Comparison of ENCODE assay signal across 1 fruit fly cellular context in the genomic region with DNA sequence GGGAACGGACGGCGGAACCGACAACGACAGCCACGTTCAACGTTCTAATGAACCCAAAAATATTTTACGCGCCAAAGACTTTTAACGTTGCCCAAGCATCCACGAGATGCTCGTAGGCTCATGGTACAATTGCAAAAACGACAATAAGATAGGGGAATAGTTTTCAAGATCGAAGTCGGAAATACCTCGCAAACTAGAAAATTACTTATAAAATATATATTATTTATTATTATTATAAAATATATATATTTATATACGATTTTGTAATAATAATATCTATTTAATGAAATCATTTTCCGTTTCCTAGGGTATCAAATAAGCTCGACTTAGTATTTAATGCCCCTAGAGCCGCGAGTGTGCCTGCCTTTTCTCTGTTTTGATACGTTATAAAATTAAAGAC.
A peak's percentile ranks its signal among the peaks of the same experiment; 100 is the strongest.
TF ChIP-seq lines count a peak whose summit lies in the region.

No protein-coding gene starts in this region.

TF ChIP-seq in whole organism, embryonic, 481 proteins besides CTCF, POLR2A, EP300 and RAD21 (continued from another document and continues in another):
- TF ChIP-seq al (GFP tag; IDR thresholded peaks at IDR 0.05; lab: Robert Waterston, UW) = 0 out of 2 replicates have a peak, but pooled peaks have one; percentile 9
- peak; percentile 65 for TF ChIP-seq CG9727 (GFP tag; optimal IDR thresholded peaks at IDR 0.05; lab: Kevin White, UChicago)
- no peak for TF ChIP-seq hkb (optimal IDR thresholded peaks at IDR 0.05; lab: Kevin White, UChicago)
- peak; percentile 22; the same call in 1 of the 2 replicates for TF ChIP-seq hkb (GFP tag; IDR thresholded peaks at IDR 0.05; lab: Robert Waterston, UW)
- no peak for TF ChIP-seq pb (GFP tag; optimal IDR thresholded peaks at IDR 0.05; lab: Kevin White, UChicago)
- peak; percentile 48 for TF ChIP-seq CG17359 (tag; optimal IDR thresholded peaks at IDR 0.05; lab: Kevin White, UChicago)
- no peak for TF ChIP-seq Asciz (GFP tag; optimal IDR thresholded peaks at IDR 0.05; lab: Kevin White, UChicago)
- TF ChIP-seq Sry-β (GFP tag; optimal IDR thresholded peaks at IDR 0.05; lab: Kevin White, UChicago) = no peak
- no peak for TF ChIP-seq Deaf1 (tag; optimal IDR thresholded peaks at IDR 0.05; lab: Kevin White, UChicago)
- TF ChIP-seq Optix (GFP tag; IDR thresholded peaks at IDR 0.05; lab: Robert Waterston, UW) = no peak
- TF ChIP-seq bsh (GFP tag; optimal IDR thresholded peaks at IDR 0.05; lab: Kevin White, UChicago) = peak; percentile 0 to 10
- no peak for TF ChIP-seq lab (GFP tag; optimal IDR thresholded peaks at IDR 0.05; lab: Kevin White, UChicago)
- no peak for TF ChIP-seq CG30403 (GFP tag; optimal IDR thresholded peaks at IDR 0.05; lab: Kevin White, UChicago)
- TF ChIP-seq Dad (GFP tag; optimal IDR thresholded peaks at IDR 0.05; lab: Kevin White, UChicago) = no peak
- TF ChIP-seq dmrt11E (tag; optimal IDR thresholded peaks at IDR 0.05; lab: Kevin White, UChicago) = peak; percentile 21
- no peak for TF ChIP-seq org-1 (GFP tag; optimal IDR thresholded peaks at IDR 0.05; lab: Kevin White, UChicago)
- TF ChIP-seq mirr (GFP tag; optimal IDR thresholded peaks at IDR 0.05; lab: Kevin White, UChicago) = no peak
- TF ChIP-seq D19B (GFP tag; optimal IDR thresholded peaks at IDR 0.05; lab: Kevin White, UChicago) = peak; percentile 87
- TF ChIP-seq sisA (GFP tag; IDR thresholded peaks at IDR 0.05; lab: Robert Waterston, UW) = peak; percentile 43; the same call in 1 of the 2 replicates
- peak; percentile 17 for TF ChIP-seq Meics (GFP tag; optimal IDR thresholded peaks at IDR 0.05; lab: Kevin White, UChicago)
- TF ChIP-seq CHES-1-like (GFP tag; optimal IDR thresholded peaks at IDR 0.05; lab: Kevin White, UChicago) = no peak
- TF ChIP-seq CG9817 (tag; optimal IDR thresholded peaks at IDR 0.05; lab: Kevin White, UChicago) = no peak
- TF ChIP-seq pum (GFP tag; optimal IDR thresholded peaks at IDR 0.05; lab: Kevin White, UChicago) = no peak
- TF ChIP-seq nmo (GFP tag; optimal IDR thresholded peaks at IDR 0.05; lab: Kevin White, UChicago) = no peak
- TF ChIP-seq grau (tag; optimal IDR thresholded peaks at IDR 0.05; lab: Kevin White, UChicago) = no peak
- no peak for TF ChIP-seq psq (GFP tag; optimal IDR thresholded peaks at IDR 0.05; lab: Kevin White, UChicago)
- peak; percentile 50 for TF ChIP-seq CG14710 (tag; optimal IDR thresholded peaks at IDR 0.05; lab: Kevin White, UChicago)
- no peak for TF ChIP-seq bigmax (GFP tag; optimal IDR thresholded peaks at IDR 0.05; lab: Kevin White, UChicago)
- TF ChIP-seq CG10959 (GFP tag; IDR thresholded peaks at IDR 0.05; lab: Robert Waterston, UW) = no peak
- TF ChIP-seq CG13894 (tag; optimal IDR thresholded peaks at IDR 0.05; lab: Kevin White, UChicago) = no peak
- no peak for TF ChIP-seq CG8944 (GFP tag; optimal IDR thresholded peaks at IDR 0.05; lab: Kevin White, UChicago)
- no peak for TF ChIP-seq CG2889 (GFP tag; IDR thresholded peaks at IDR 0.05; lab: Robert Waterston, UW)
- TF ChIP-seq cg (GFP tag; optimal IDR thresholded peaks at IDR 0.05; lab: Kevin White, UChicago) = no peak
- TF ChIP-seq Adf1 (GFP tag; IDR thresholded peaks at IDR 0.05; lab: Robert Waterston, UW) = no peak
- no peak for TF ChIP-seq sug (tag; optimal IDR thresholded peaks at IDR 0.05; lab: Kevin White, UChicago)
- TF ChIP-seq Vsx1 (GFP tag; optimal IDR thresholded peaks at IDR 0.05; lab: Kevin White, UChicago) = no peak
- no peak for TF ChIP-seq knrl (GFP tag; IDR thresholded peaks at IDR 0.05; lab: Robert Waterston, UW; ENCODE audit: partially characterized antibody)
- TF ChIP-seq shn (GFP tag; optimal IDR thresholded peaks at IDR 0.05; lab: Kevin White, UChicago) = no peak
- no peak for TF ChIP-seq CG2875 (GFP tag; optimal IDR thresholded peaks at IDR 0.05; lab: Kevin White, UChicago)
- no peak for TF ChIP-seq CG9797 (GFP tag; optimal IDR thresholded peaks at IDR 0.05; lab: Kevin White, UChicago)
- TF ChIP-seq Mad (GFP tag; optimal IDR thresholded peaks at IDR 0.05; lab: Kevin White, UChicago) = no peak
- no peak for TF ChIP-seq ap (GFP tag; IDR thresholded peaks at IDR 0.05; lab: Robert Waterston, UW)
- TF ChIP-seq TFAM (GFP tag; optimal IDR thresholded peaks at IDR 0.05; lab: Kevin White, UChicago) = no peak
- no peak for TF ChIP-seq CG30020 (tag; optimal IDR thresholded peaks at IDR 0.05; lab: Kevin White, UChicago)
- no peak for TF ChIP-seq E2f2 (GFP tag; IDR thresholded peaks at IDR 0.05; lab: Robert Waterston, UW)
- no peak for TF ChIP-seq scrt (GFP tag; optimal IDR thresholded peaks at IDR 0.05; lab: Kevin White, UChicago)
- no peak for TF ChIP-seq CG17328 (GFP tag; IDR thresholded peaks at IDR 0.05; lab: Robert Waterston, UW)
- no peak for TF ChIP-seq CG18619 (GFP tag; optimal IDR thresholded peaks at IDR 0.05; lab: Kevin White, UChicago)
- TF ChIP-seq Fer1 (GFP tag; optimal IDR thresholded peaks at IDR 0.05; lab: Kevin White, UChicago) = no peak
- no peak for TF ChIP-seq Camta (GFP tag; optimal IDR thresholded peaks at IDR 0.05; lab: Kevin White, UChicago)
- TF ChIP-seq Ada2b (GFP tag; IDR thresholded peaks at IDR 0.05; lab: Robert Waterston, UW) = 0 out of 2 replicates have a peak, but pooled peaks have one; percentile 33
- no peak for TF ChIP-seq D (optimal IDR thresholded peaks at IDR 0.05; lab: Kevin White, UChicago)
- TF ChIP-seq D (GFP tag; optimal IDR thresholded peaks at IDR 0.05; lab: Kevin White, UChicago) = peak; percentile 43
- TF ChIP-seq Atf-2 (GFP tag; optimal IDR thresholded peaks at IDR 0.05; lab: Kevin White, UChicago) = no peak
- TF ChIP-seq CG15269 (tag; optimal IDR thresholded peaks at IDR 0.05; lab: Kevin White, UChicago) = no peak
- no peak for TF ChIP-seq CG2199 (GFP tag; IDR thresholded peaks at IDR 0.05; lab: Robert Waterston, UW)
- no peak for TF ChIP-seq trh (GFP tag; optimal IDR thresholded peaks at IDR 0.05; lab: Kevin White, UChicago)
- no peak for TF ChIP-seq CG16863 (GFP tag; optimal IDR thresholded peaks at IDR 0.05; lab: Kevin White, UChicago)
- no peak for TF ChIP-seq CG12659 (GFP tag; optimal IDR thresholded peaks at IDR 0.05; lab: Kevin White, UChicago)
- no peak for TF ChIP-seq CG13123 (GFP tag; optimal IDR thresholded peaks at IDR 0.05; lab: Kevin White, UChicago)
- no peak for TF ChIP-seq CG3281 (GFP tag; optimal IDR thresholded peaks at IDR 0.05; lab: Kevin White, UChicago)
- peak; percentile 55; the same call in 2 of the 3 replicates for TF ChIP-seq tgo (GFP tag; IDR thresholded peaks at IDR 0.05; lab: Robert Waterston, UW)
- TF ChIP-seq CG10654 (GFP tag; optimal IDR thresholded peaks at IDR 0.05; lab: Kevin White, UChicago) = no peak
- TF ChIP-seq B-H1 (GFP tag; IDR thresholded peaks at IDR 0.05; lab: Robert Waterston, UW) = no peak
- peak; percentile 39 for TF ChIP-seq unpg (GFP tag; optimal IDR thresholded peaks at IDR 0.05; lab: Kevin White, UChicago)
- no peak for TF ChIP-seq Sox102F (GFP tag; optimal IDR thresholded peaks at IDR 0.05; lab: Kevin White, UChicago)
- no peak for TF ChIP-seq dan (GFP tag; IDR thresholded peaks at IDR 0.05; lab: Robert Waterston, UW)
- TF ChIP-seq Hr78 (GFP tag; optimal IDR thresholded peaks at IDR 0.05; lab: Kevin White, UChicago) = no peak
- peak; percentile 77 for TF ChIP-seq Drgx (GFP tag; IDR thresholded peaks at IDR 0.05; lab: Robert Waterston, UW)
- TF ChIP-seq fd3F (GFP tag; optimal IDR thresholded peaks at IDR 0.05; lab: Kevin White, UChicago) = no peak
- TF ChIP-seq ind (GFP tag; optimal IDR thresholded peaks at IDR 0.05; lab: Kevin White, UChicago) = peak; percentile 7
- TF ChIP-seq trem (tag; optimal IDR thresholded peaks at IDR 0.05; lab: Kevin White, UChicago) = peak; percentile 41
- no peak for TF ChIP-seq az2 (GFP tag; optimal IDR thresholded peaks at IDR 0.05; lab: Kevin White, UChicago)
- TF ChIP-seq CG11696 (GFP tag; IDR thresholded peaks at IDR 0.05; lab: Robert Waterston, UW) = no peak
- TF ChIP-seq jing (GFP tag; optimal IDR thresholded peaks at IDR 0.05; lab: Kevin White, UChicago) = no peak
- TF ChIP-seq Abd-B (GFP tag; optimal IDR thresholded peaks at IDR 0.05; lab: Kevin White, UChicago) = peak; percentile 21
- TF ChIP-seq CG5245 (GFP tag; optimal IDR thresholded peaks at IDR 0.05; lab: Kevin White, UChicago) = no peak
- TF ChIP-seq Bgb (GFP tag; IDR thresholded peaks at IDR 0.05; lab: Robert Waterston, UW; ENCODE audit: partially characterized antibody) = no peak
- TF ChIP-seq corto (GFP tag; optimal IDR thresholded peaks at IDR 0.05; lab: Kevin White, UChicago) = no peak
- no peak for TF ChIP-seq gsb (GFP tag; IDR thresholded peaks at IDR 0.05; lab: Robert Waterston, UW)
- no peak for TF ChIP-seq Neu2 (GFP tag; optimal IDR thresholded peaks at IDR 0.05; lab: Kevin White, UChicago; ENCODE audit: borderline replicate concordance)
- peak; percentile 66 for TF ChIP-seq sens (GFP tag; lab: Kevin White, UChicago)
- no peak for TF ChIP-seq CkIIα-i1 (GFP tag; IDR thresholded peaks at IDR 0.05; lab: Robert Waterston, UW)
- TF ChIP-seq Dbx (GFP tag; IDR thresholded peaks at IDR 0.05; lab: Robert Waterston, UW) = no peak
- no peak for TF ChIP-seq Doc3 (GFP tag; IDR thresholded peaks at IDR 0.05; lab: Robert Waterston, UW; ENCODE audit: partially characterized antibody)
- TF ChIP-seq Ets65A (GFP tag; lab: Kevin White, UChicago) = peak; percentile 57
- no peak for TF ChIP-seq wdn (GFP tag; IDR thresholded peaks at IDR 0.05; lab: Robert Waterston, UW)
- TF ChIP-seq ATbp (GFP tag; optimal IDR thresholded peaks at IDR 0.05; lab: Kevin White, UChicago) = peak; percentile 32
- TF ChIP-seq CG10979 (tag; optimal IDR thresholded peaks at IDR 0.05; lab: Kevin White, UChicago) = peak; percentile 75
- no peak for TF ChIP-seq B-H2 (GFP tag; optimal IDR thresholded peaks at IDR 0.05; lab: Kevin White, UChicago)
- TF ChIP-seq grn (GFP tag; optimal IDR thresholded peaks at IDR 0.05; lab: Kevin White, UChicago) = no peak
- TF ChIP-seq yki (optimal IDR thresholded peaks at IDR 0.05; lab: Kevin White, UChicago) = no peak
- TF ChIP-seq ara (GFP tag; IDR thresholded peaks at IDR 0.05; lab: Robert Waterston, UW) = peak; percentile 44; the same call in 1 of the 2 replicates
- TF ChIP-seq cwo (GFP tag; optimal IDR thresholded peaks at IDR 0.05; lab: Kevin White, UChicago) = peak; percentile 22
- TF ChIP-seq YL-1 (GFP tag; optimal IDR thresholded peaks at IDR 0.05; lab: Kevin White, UChicago) = no peak
- TF ChIP-seq CG9437 (GFP tag; optimal IDR thresholded peaks at IDR 0.05; lab: Kevin White, UChicago) = no peak
- no peak for TF ChIP-seq Dfd (GFP tag; optimal IDR thresholded peaks at IDR 0.05; lab: Kevin White, UChicago)
- TF ChIP-seq ssp (GFP tag; IDR thresholded peaks at IDR 0.05; lab: Robert Waterston, UW) = no peak
- no peak for TF ChIP-seq NfI (GFP tag; optimal IDR thresholded peaks at IDR 0.05; lab: Kevin White, UChicago)
- no peak for TF ChIP-seq esg (GFP tag; conservative IDR thresholded peaks at IDR 0.05; lab: Robert Waterston, UW)
- peak; percentile 37 for TF ChIP-seq fd96Cb (tag; optimal IDR thresholded peaks at IDR 0.05; lab: Kevin White, UChicago)
- TF ChIP-seq CG7839 (tag; optimal IDR thresholded peaks at IDR 0.05; lab: Kevin White, UChicago) = peak; percentile 44
- TF ChIP-seq CG15073 (GFP tag; optimal IDR thresholded peaks at IDR 0.05; lab: Kevin White, UChicago) = no peak
- TF ChIP-seq z (GFP tag; IDR thresholded peaks at IDR 0.05; lab: Robert Waterston, UW) = no peak
- TF ChIP-seq fu2 (GFP tag; optimal IDR thresholded peaks at IDR 0.05; lab: Kevin White, UChicago) = no peak
- peak; percentile 35; the same call in 1 of the 2 replicates for TF ChIP-seq Ptx1 (GFP tag; IDR thresholded peaks at IDR 0.05; lab: Robert Waterston, UW)
- peak; percentile 61 for TF ChIP-seq CG10267 (tag; optimal IDR thresholded peaks at IDR 0.05; lab: Kevin White, UChicago)
- TF ChIP-seq CG12942 (GFP tag; optimal IDR thresholded peaks at IDR 0.05; lab: Kevin White, UChicago) = no peak
- no peak for TF ChIP-seq CG12391 (tag; optimal IDR thresholded peaks at IDR 0.05; lab: Kevin White, UChicago)
- TF ChIP-seq HLH4C (GFP tag; IDR thresholded peaks at IDR 0.05; lab: Robert Waterston, UW; ENCODE audit: partially characterized antibody) = no peak
- peak; percentile 83 for TF ChIP-seq CG2712 (tag; optimal IDR thresholded peaks at IDR 0.05; lab: Kevin White, UChicago)
- TF ChIP-seq mam (GFP tag; optimal IDR thresholded peaks at IDR 0.05; lab: Kevin White, UChicago) = no peak
- no peak for TF ChIP-seq CG15011 (GFP tag; optimal IDR thresholded peaks at IDR 0.05; lab: Kevin White, UChicago)
- no peak for TF ChIP-seq Nf-YC (tag; optimal IDR thresholded peaks at IDR 0.05; lab: Kevin White, UChicago)
- TF ChIP-seq CG3838 (GFP tag; optimal IDR thresholded peaks at IDR 0.05; lab: Kevin White, UChicago) = no peak
- no peak for TF ChIP-seq chif (GFP tag; optimal IDR thresholded peaks at IDR 0.05; lab: Kevin White, UChicago)
- TF ChIP-seq CG1602 (GFP tag; optimal IDR thresholded peaks at IDR 0.05; lab: Kevin White, UChicago) = no peak
- no peak for TF ChIP-seq CG7357 (GFP tag; IDR thresholded peaks at IDR 0.05; lab: Robert Waterston, UW)
- no peak for TF ChIP-seq CG15514 (GFP tag; optimal IDR thresholded peaks at IDR 0.05; lab: Kevin White, UChicago)
- TF ChIP-seq NC2β (GFP tag; optimal IDR thresholded peaks at IDR 0.05; lab: Kevin White, UChicago) = no peak
- TF ChIP-seq CG18262 (tag; optimal IDR thresholded peaks at IDR 0.05; lab: Kevin White, UChicago) = peak; percentile 80
- no peak for TF ChIP-seq CG5180 (GFP tag; optimal IDR thresholded peaks at IDR 0.05; lab: Kevin White, UChicago)
- TF ChIP-seq sc (optimal IDR thresholded peaks at IDR 0.05; lab: Kevin White, UChicago) = no peak
- TF ChIP-seq sc (GFP tag; optimal IDR thresholded peaks at IDR 0.05; lab: Kevin White, UChicago) = no peak
- no peak for TF ChIP-seq Gsc (GFP tag; IDR thresholded peaks at IDR 0.05; lab: Robert Waterston, UW)
- no peak for TF ChIP-seq usp (GFP tag; optimal IDR thresholded peaks at IDR 0.05; lab: Kevin White, UChicago)
- peak; percentile 51 for TF ChIP-seq dmrt99B (tag; optimal IDR thresholded peaks at IDR 0.05; lab: Kevin White, UChicago)
- TF ChIP-seq lmd (GFP tag; IDR thresholded peaks at IDR 0.05; lab: Robert Waterston, UW) = peak; percentile 19; the same call in 1 of the 2 replicates
- TF ChIP-seq CG6175 (GFP tag; IDR thresholded peaks at IDR 0.05; lab: Robert Waterston, UW) = no peak
- TF ChIP-seq CG8290 (GFP tag; optimal IDR thresholded peaks at IDR 0.05; lab: Kevin White, UChicago) = no peak
- TF ChIP-seq CG8290 (tag; optimal IDR thresholded peaks at IDR 0.05; lab: Kevin White, UChicago) = no peak
- no peak for TF ChIP-seq CG11723 (GFP tag; optimal IDR thresholded peaks at IDR 0.05; lab: Kevin White, UChicago)
- no peak for TF ChIP-seq CG6683 (GFP tag; optimal IDR thresholded peaks at IDR 0.05; lab: Kevin White, UChicago)
- TF ChIP-seq CG17186 (GFP tag; optimal IDR thresholded peaks at IDR 0.05; lab: Kevin White, UChicago) = no peak
